Fruit fly (Drosophila melanogaster) whole organism, embryonic: ENCODE data around the gene Nsun5.
A peak's percentile ranks its signal among the peaks of the same experiment; 100 is the strongest.

Experiments used
- Bgb ChIP-seq: fragments of 200-800 bp; sonication (Bioruptor generic); IDR thresholded peaks from 2 replicates; pipeline ENCODE4 v1.3.6; 2022; ENCODE audit warnings: missing biosample characterization, missing genetic modification characterization; ENCODE audit not compliant: partially characterized antibody
- CG10321 ChIP-seq: fragments of 200-800 bp; sonication (Bioruptor generic); IDR thresholded peaks from 2 replicates; pipeline ENCODE4 v1.3.6; 2022; ENCODE audit warnings: missing biosample characterization, missing genetic modification characterization
- CG11085 ChIP-seq: fragments of 200-800 bp; sonication (Bioruptor generic); IDR thresholded peaks from 2 replicates; pipeline ENCODE4 v1.3.6; 2022; ENCODE audit warnings: missing biosample characterization, missing genetic modification characterization
- CG12071 ChIP-seq: fragments of 200-800 bp; sonication (Bioruptor generic); optimal IDR thresholded peaks from 3 replicates; lab custom pipeline; 2018; ENCODE audit warnings: missing biosample characterization, mild to moderate bottlenecking, missing genetic modification characterization
- CG12155 ChIP-seq: fragments of 200-800 bp; sonication (Bioruptor generic); optimal IDR thresholded peaks from 3 replicates; lab custom pipeline; 2016; ENCODE audit warnings: missing biosample characterization, missing genetic modification characterization
- CG13624 ChIP-seq: fragments of 200-800 bp; sonication (Bioruptor generic); optimal IDR thresholded peaks from 2 replicates; lab custom pipeline; 2016; ENCODE audit warnings: missing biosample characterization, missing genetic modification characterization
- CG14441 ChIP-seq: fragments of 200-800 bp; sonication (Bioruptor generic); IDR thresholded peaks from 2 replicates; pipeline ENCODE4 v1.3.6; 2022; ENCODE audit warnings: missing biosample characterization, missing genetic modification characterization
- CG15269 ChIP-seq: fragments of 200-800 bp; sonication (Bioruptor generic); optimal IDR thresholded peaks from 2 replicates; lab custom pipeline; 2018; ENCODE audit warnings: missing biosample characterization, mild to moderate bottlenecking, missing genetic modification characterization, moderate library complexity
- CG16863 ChIP-seq: fragments of 200-800 bp; sonication (Bioruptor generic); optimal IDR thresholded peaks from 3 replicates; lab custom pipeline; 2016; ENCODE audit warnings: missing biosample characterization, missing genetic modification characterization
- CG17359 ChIP-seq: fragments of 200-800 bp; sonication (Bioruptor generic); optimal IDR thresholded peaks from 3 replicates; lab custom pipeline; 2018; ENCODE audit warnings: missing biosample characterization, mild to moderate bottlenecking, missing genetic modification characterization, moderate library complexity
- CG17802 ChIP-seq: fragments of 200-800 bp; sonication (Bioruptor generic); optimal IDR thresholded peaks from 2 replicates; lab custom pipeline; 2018; ENCODE audit warnings: missing biosample characterization, mild to moderate bottlenecking, missing genetic modification characterization, moderate library complexity
- CG17829 ChIP-seq: fragments of 200-800 bp; optimal IDR thresholded peaks from 2 replicates; lab custom pipeline; 2019; ENCODE audit warnings: missing biosample characterization, mild to moderate bottlenecking, missing genetic modification characterization, moderate library complexity
- CG1832 ChIP-seq: fragments of 200-800 bp; sonication (Bioruptor generic); optimal IDR thresholded peaks from 2 replicates; lab custom pipeline; 2017; ENCODE audit warnings: missing biosample characterization, mild to moderate bottlenecking, missing genetic modification characterization, inconsistent platforms
- CG34376 ChIP-seq: fragments of 200-800 bp; sonication (Bioruptor generic); optimal IDR thresholded peaks from 2 replicates; lab custom pipeline; 2018; ENCODE audit warnings: missing biosample characterization, mild to moderate bottlenecking, missing genetic modification characterization
- CG4617 ChIP-seq: fragments of 200-800 bp; sonication (Bioruptor generic); optimal IDR thresholded peaks from 3 replicates; lab custom pipeline; 2016; ENCODE audit warnings: missing biosample characterization, missing genetic modification characterization, borderline replicate concordance
- CG5953 ChIP-seq: fragments of 200-800 bp; sonication (Bioruptor generic); IDR thresholded peaks from 2 replicates; pipeline ENCODE4 v1.3.6; 2022; ENCODE audit warnings: missing biosample characterization, missing genetic modification characterization
- CG9727 ChIP-seq: fragments of 200-800 bp; sonication (Bioruptor generic); optimal IDR thresholded peaks from 3 replicates; lab custom pipeline; 2017; ENCODE audit warnings: missing biosample characterization, mild to moderate bottlenecking, missing genetic modification characterization
- D19B ChIP-seq: fragments of 200-800 bp; sonication (Bioruptor generic); optimal IDR thresholded peaks from 2 replicates; lab custom pipeline; 2017; ENCODE audit warnings: missing biosample characterization, mild to moderate bottlenecking, missing genetic modification characterization
- Doc2 ChIP-seq: fragments of 200-800 bp; sonication (Bioruptor generic); IDR thresholded peaks from 2 replicates; pipeline ENCODE4 v1.3.6; 2022; ENCODE audit warnings: missing biosample characterization, missing genetic modification characterization
- Hey ChIP-seq: fragments of 200-800 bp; sonication (Bioruptor generic); optimal IDR thresholded peaks from 3 replicates; lab custom pipeline; 2018; ENCODE audit warnings: missing biosample characterization, mild to moderate bottlenecking, missing genetic modification characterization
- Hr3 ChIP-seq: fragments of 200-800 bp; sonication (Bioruptor generic); optimal IDR thresholded peaks from 3 replicates; lab custom pipeline; 2016; ENCODE audit warnings: missing biosample characterization, missing genetic modification characterization
- Hr51 ChIP-seq, 2 experiments: fragments of 200-800 bp; sonication (Bioruptor generic); optimal IDR thresholded peaks; 2 replicates in 1 of 2; 3 replicates in 1 of 2; lab custom pipeline; 2016 to 2018; ENCODE audit warnings: missing biosample characterization in 2 of 2, missing genetic modification characterization in 2 of 2, mild to moderate bottlenecking in 1 of 2, moderate library complexity in 1 of 2
- Jarid2 ChIP-seq: fragments of 200-800 bp; sonication (Bioruptor generic); optimal IDR thresholded peaks from 3 replicates; lab custom pipeline; 2017; ENCODE audit warnings: mild to moderate bottlenecking, missing biosample characterization, missing genetic modification reagents, missing genetic modification characterization
- Max ChIP-seq: fragments of 200-800 bp; sonication (Bioruptor generic); optimal IDR thresholded peaks from 2 replicates; lab custom pipeline; 2016; ENCODE audit warnings: missing biosample characterization, mild to moderate bottlenecking, missing genetic modification characterization
- NfI ChIP-seq: fragments of 200-800 bp; sonication (Bioruptor generic); optimal IDR thresholded peaks from 3 replicates; lab custom pipeline; 2018; ENCODE audit warnings: missing biosample characterization, mild to moderate bottlenecking, missing genetic modification characterization, moderate library complexity
- Xrp1 ChIP-seq: fragments of 200-800 bp; sonication (Bioruptor generic); IDR thresholded peaks from 2 replicates; pipeline ENCODE4 v1.3.6; 2022; ENCODE audit warnings: missing biosample characterization, missing genetic modification characterization
- YL-1 ChIP-seq: fragments of 200-800 bp; sonication (Bioruptor generic); optimal IDR thresholded peaks from 3 replicates; lab custom pipeline; 2017; ENCODE audit warnings: missing biosample characterization, mild to moderate bottlenecking, missing genetic modification characterization
- ab ChIP-seq: fragments of 200-800 bp; sonication (Bioruptor generic); optimal IDR thresholded peaks from 2 replicates; lab custom pipeline; 2016; ENCODE audit warnings: missing biosample characterization, missing genetic modification characterization
- abd-A ChIP-seq: fragments of 200-800 bp; sonication (Bioruptor generic); optimal IDR thresholded peaks from 3 replicates; lab custom pipeline; 2019; ENCODE audit warnings: missing biosample characterization, mild to moderate bottlenecking, missing genetic modification characterization, moderate library complexity
- ato ChIP-seq: fragments of 200-800 bp; sonication (Bioruptor generic); IDR thresholded peaks from 2 replicates; pipeline ENCODE4 v1.3.6; 2022; ENCODE audit warnings: missing biosample characterization, missing genetic modification characterization; ENCODE audit not compliant: partially characterized antibody
- bigmax ChIP-seq: fragments of 200-800 bp; sonication (Bioruptor generic); optimal IDR thresholded peaks from 2 replicates; lab custom pipeline; 2018; ENCODE audit warnings: missing biosample characterization, mild to moderate bottlenecking, missing genetic modification characterization
- btn ChIP-seq: fragments of 200-800 bp; sonication (Bioruptor generic); optimal IDR thresholded peaks from 2 replicates; lab custom pipeline; 2016; ENCODE audit warnings: missing biosample characterization, missing genetic modification characterization
- cg ChIP-seq: fragments of 200-800 bp; sonication (Bioruptor generic); optimal IDR thresholded peaks from 3 replicates; lab custom pipeline; 2019; ENCODE audit warnings: missing biosample characterization, mild to moderate bottlenecking, missing genetic modification characterization, moderate library complexity
- ci ChIP-seq: fragments of 200-800 bp; sonication (Bioruptor generic); IDR thresholded peaks from 3 replicates; pipeline ENCODE4 v1.3.6; 2022; ENCODE audit warnings: missing biosample characterization, missing genetic modification characterization
- dpn ChIP-seq, 2 experiments: fragments of 200-800 bp; sonication (Bioruptor generic); optimal IDR thresholded peaks; 3 replicates each; lab custom pipeline; 2016; ENCODE audit warnings: missing biosample characterization in 2 of 2, missing genetic modification characterization in 2 of 2
- fd102C ChIP-seq: fragments of 200-800 bp; sonication (Bioruptor generic); optimal IDR thresholded peaks from 2 replicates; lab custom pipeline; 2018; ENCODE audit warnings: missing biosample characterization, mild to moderate bottlenecking, missing genetic modification characterization, moderate library complexity
- fd64A ChIP-seq: fragments of 200-800 bp; sonication (Bioruptor generic); optimal IDR thresholded peaks from 3 replicates; lab custom pipeline; 2018; ENCODE audit warnings: missing biosample characterization, mild to moderate bottlenecking, missing genetic modification characterization
- her ChIP-seq: fragments of 200-800 bp; sonication (Bioruptor generic); optimal IDR thresholded peaks from 2 replicates; lab custom pipeline; 2016; ENCODE audit warnings: missing biosample characterization, missing genetic modification characterization
- jigr1 ChIP-seq: fragments of 200-800 bp; sonication (Bioruptor generic); IDR thresholded peaks from 3 replicates; pipeline ENCODE4 v1.3.6; 2022; ENCODE audit warnings: missing biosample characterization, missing genetic modification characterization
- klu ChIP-seq: fragments of 200-800 bp; sonication (Bioruptor generic); IDR thresholded peaks from 2 replicates; pipeline ENCODE4 v1.3.6; 2022; ENCODE audit warnings: missing biosample characterization, missing genetic modification characterization
- kni ChIP-seq: fragments of 200-800 bp; sonication (Bioruptor generic); optimal IDR thresholded peaks from 3 replicates; lab custom pipeline; 2017; ENCODE audit warnings: mild to moderate bottlenecking, missing biosample characterization, missing genetic modification reagents, missing genetic modification characterization
- lov ChIP-seq, 2 experiments: fragments of 200-800 bp in 1 of 2; fragments of >200 bp in 1 of 2; sonication (Bioruptor generic) in 1 of 2; IDR thresholded peaks in 1 of 2; optimal IDR thresholded peaks in 1 of 2; 2 replicates in 1 of 2; 3 replicates in 1 of 2; pipeline versions ENCODE4 v1.3.6 to Lab custom; 2017 to 2022; ENCODE audit warnings: missing biosample characterization in 1 of 2, missing genetic modification characterization in 1 of 2
- mirr ChIP-seq: fragments of 200-800 bp; sonication (Bioruptor generic); optimal IDR thresholded peaks from 3 replicates; lab custom pipeline; 2018; ENCODE audit warnings: missing biosample characterization, mild to moderate bottlenecking, missing genetic modification characterization
- row ChIP-seq: fragments of 200-800 bp; sonication (Bioruptor generic); IDR thresholded peaks from 3 replicates; pipeline ENCODE4 v1.3.6; 2022; ENCODE audit warnings: missing biosample characterization, missing genetic modification characterization
- schlank ChIP-seq: fragments of 200-800 bp; sonication (Bioruptor generic); optimal IDR thresholded peaks from 2 replicates; lab custom pipeline; 2018; ENCODE audit warnings: missing biosample characterization, mild to moderate bottlenecking, missing genetic modification characterization
- trem ChIP-seq: fragments of 200-800 bp; optimal IDR thresholded peaks from 3 replicates; lab custom pipeline; 2019; ENCODE audit warnings: missing biosample characterization, mild to moderate bottlenecking, missing genetic modification characterization, moderate library complexity
- tx ChIP-seq: fragments of 200-800 bp; sonication (Bioruptor generic); optimal IDR thresholded peaks from 2 replicates; lab custom pipeline; 2016; ENCODE audit warnings: missing biosample characterization, missing genetic modification characterization
- zen ChIP-seq: fragments of 200-800 bp; sonication (Bioruptor generic); optimal IDR thresholded peaks from 3 replicates; lab custom pipeline; 2018; ENCODE audit warnings: missing biosample characterization, mild to moderate bottlenecking, missing genetic modification characterization, moderate library complexity

The Nsun5 gene

DNA sequence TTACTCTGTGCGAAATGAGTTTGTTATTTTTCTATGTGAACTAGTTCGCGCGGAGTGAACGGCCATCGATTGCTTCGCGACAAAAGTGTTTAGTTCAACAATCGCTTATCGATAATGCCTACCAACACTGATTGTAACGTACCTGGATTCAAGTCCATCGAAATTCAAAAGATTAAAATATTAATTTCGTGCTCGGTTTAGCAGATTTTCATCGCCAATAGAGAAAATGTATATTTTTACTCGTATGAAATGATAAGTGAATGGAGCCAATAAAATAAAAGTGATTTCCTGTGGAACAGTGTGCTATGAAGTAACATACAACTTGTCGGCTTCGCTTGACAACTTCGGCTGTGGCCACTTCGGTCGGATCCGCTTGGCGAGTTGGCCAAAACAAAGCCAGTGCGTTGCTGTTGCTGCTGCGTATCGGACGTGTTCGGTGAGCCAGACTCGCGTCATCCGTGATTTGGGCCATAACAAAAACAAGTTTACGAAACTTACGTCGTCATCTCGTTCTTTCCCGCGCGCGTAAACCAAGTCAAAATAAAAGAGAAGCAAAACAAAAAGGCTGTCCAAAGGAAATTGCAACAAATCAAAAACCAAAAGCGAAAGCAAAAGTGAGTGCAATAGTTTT lies 18.3 kb upstream of the Nsun5 start, which contains the start of the genes CG5555 and myd (continued):
- TF ChIP-seq CG11085 (GFP tag; lab: Robert Waterston, UW) (0 out of 2 replicates have a peak, but pooled peaks have one; percentile 35), Bgb (GFP tag; lab: Robert Waterston, UW) (peak; percentile 77), lov (optimal IDR thresholded peaks at IDR 0.05; lab: Kevin White, UChicago) (no peak), lov (GFP tag; IDR thresholded peaks at IDR 0.05; lab: Robert Waterston, UW) (0 out of 3 replicates have a peak, but pooled peaks have one; percentile 12), CG13624 (GFP tag; lab: Kevin White, UChicago) (peak; percentile 67), Hey (tag; lab: Kevin White, UChicago) (no peak), dpn (GFP tag; optimal IDR thresholded peaks at IDR 0.05; lab: Kevin White, UChicago) (peak; percentile 40 to 50), her (peak; percentile 25), mirr (GFP tag; lab: Kevin White, UChicago) (peak; percentile 21), YL-1 (peak; percentile 44), D19B (GFP tag; lab: Kevin White, UChicago) (no peak), CG34376 (GFP tag; lab: Kevin White, UChicago) (no peak), tx (GFP tag; lab: Kevin White, UChicago) (peak; percentile 27), fd64A (GFP tag; lab: Kevin White, UChicago) (no peak), schlank (tag; lab: Kevin White, UChicago) (no peak), trem (peak; percentile 36), row (GFP tag; lab: Robert Waterston, UW) (peak; percentile 47; the same call in 1 of the 3 replicates), ab (no peak), ato (GFP tag; lab: Robert Waterston, UW) (peak; percentile 69; the same call in 1 of the 2 replicates), Max (GFP tag; lab: Kevin White, UChicago) (no peak), CG17829 (tag; lab: Kevin White, UChicago) (peak; percentile 32), CG10321 (GFP tag; lab: Robert Waterston, UW) (no peak), fd102C (no peak), Hr3 (peak; percentile 26), btn (GFP tag; lab: Kevin White, UChicago) (no peak), CG5953 (GFP tag; lab: Robert Waterston, UW) (no peak), bigmax (no peak), klu (GFP tag; lab: Robert Waterston, UW) (peak; percentile 34; the same call in 1 of the 2 replicates), CG17802 (tag; lab: Kevin White, UChicago) (no peak), Jarid2 (GFP tag; lab: Kevin White, UChicago) (peak; percentile 65), Doc2 (no peak), CG14441 (GFP tag; lab: Robert Waterston, UW) (no peak), CG16863 (GFP tag; lab: Kevin White, UChicago) (no peak), cg (no peak), CG1832 (GFP tag; lab: Kevin White, UChicago) (no peak), CG9727 (no peak), CG4617 (GFP tag; lab: Kevin White, UChicago) (peak; percentile 60), CG17359 (tag; lab: Kevin White, UChicago) (peak; percentile 30), abd-A (peak; percentile 47), ci (GFP tag; lab: Robert Waterston, UW) (peak; percentile 59; the same call in 1 of the 3 replicates), Xrp1 (GFP tag; lab: Robert Waterston, UW) (peak; percentile 27; the same call in 1 of the 2 replicates), CG12155 (GFP tag; lab: Kevin White, UChicago) (peak; percentile 52), zen (tag; lab: Kevin White, UChicago) (peak; percentile 6), CG12071 (GFP tag; lab: Kevin White, UChicago) (no peak), NfI (GFP tag; lab: Kevin White, UChicago) (peak; percentile 50), jigr1 (GFP tag; lab: Robert Waterston, UW) (no peak), kni (peak; percentile 3), CG15269 (tag; lab: Kevin White, UChicago) (no peak), Hr51 (GFP tag; optimal IDR thresholded peaks at IDR 0.05; lab: Kevin White, UChicago) (peak in 1 of 2 experiments; percentile 38)
